Worm (Caenorhabditis elegans) whole organism, L3 larva: Measurements from ENCODE around the gene F13E9.11.

Source experiments
- R02D3.7 ChIP-seq: fragments of 150-350 bp; optimal IDR thresholded peaks from 2 replicates; lab custom pipeline; 2014; ENCODE audit warnings: missing biosample characterization, missing genetic modification characterization
- ZK546.5 ChIP-seq: sonication (generic microtip); optimal IDR thresholded peaks from 2 replicates; lab custom pipeline; 2017; ENCODE audit warnings: missing biosample characterization, missing genetic modification characterization
- aly-2 ChIP-seq: fragments of 150-350 bp; optimal IDR thresholded peaks from 2 replicates; lab custom pipeline; 2014; ENCODE audit warnings: missing biosample characterization, missing genetic modification characterization
- ceh-28 ChIP-seq: fragments of 150-350 bp; optimal IDR thresholded peaks from 2 replicates; lab custom pipeline; 2014; ENCODE audit warnings: missing biosample characterization, missing genetic modification reagents, missing genetic modification characterization
- ceh-82 ChIP-seq: fragments of 150-350 bp; optimal IDR thresholded peaks from 2 replicates; lab custom pipeline; 2014; ENCODE audit warnings: missing biosample characterization, missing genetic modification characterization
- daf-12 ChIP-seq: fragments of 150-350 bp; optimal IDR thresholded peaks from 2 replicates; lab custom pipeline; 2014; ENCODE audit warnings: missing biosample characterization, missing genetic modification reagents, missing genetic modification characterization
- egl-27 ChIP-seq: sonication (generic microtip); optimal IDR thresholded peaks from 4 replicates; lab custom pipeline; 2017; ENCODE audit warnings: missing biosample characterization, missing genetic modification reagents, missing genetic modification characterization
- elt-1 ChIP-seq: fragments of 150-350 bp; optimal IDR thresholded peaks from 2 replicates; lab custom pipeline; 2014; ENCODE audit warnings: missing biosample characterization, missing genetic modification characterization
- elt-2 ChIP-seq: sonication (generic microtip); optimal IDR thresholded peaks from 2 replicates; lab custom pipeline; 2016; ENCODE audit warnings: missing genetic modification reagents, mild to moderate bottlenecking, missing genetic modification characterization, missing compliant biosample characterization
- elt-3 ChIP-seq, 3 experiments: fragments of 150-350 bp in 1 of 3; sonication (generic microtip) in 2 of 3; optimal IDR thresholded peaks; 2 replicates in 2 of 3; 4 replicates in 1 of 3; lab custom pipeline; 2014 to 2017; ENCODE audit warnings: missing biosample characterization in 3 of 3, missing genetic modification characterization in 3 of 3
- fkh-10 ChIP-seq: sonication (generic microtip); optimal IDR thresholded peaks from 2 replicates; lab custom pipeline; 2017; ENCODE audit warnings: missing biosample characterization, missing genetic modification reagents, missing genetic modification characterization
- fkh-2 ChIP-seq: fragments of 150-350 bp; optimal IDR thresholded peaks from 2 replicates; lab custom pipeline; 2014; ENCODE audit warnings: missing biosample characterization, missing genetic modification reagents, missing genetic modification characterization
- fos-1 ChIP-seq: fragments of 150-350 bp; optimal IDR thresholded peaks from 2 replicates; lab custom pipeline; 2014; ENCODE audit warnings: missing biosample characterization, missing genetic modification characterization
- hmg-11 ChIP-seq: sonication (generic microtip); optimal IDR thresholded peaks from 2 replicates; lab custom pipeline; 2016; ENCODE audit warnings: missing genetic modification characterization, missing compliant biosample characterization
- jun-1 ChIP-seq: fragments of 150-350 bp; optimal IDR thresholded peaks from 2 replicates; lab custom pipeline; 2014; ENCODE audit warnings: missing biosample characterization, missing genetic modification reagents, missing genetic modification characterization
- lin-15B ChIP-seq: fragments of 150-350 bp; optimal IDR thresholded peaks from 2 replicates; lab custom pipeline; 2014; ENCODE audit warnings: missing biosample characterization, missing genetic modification characterization
- lin-39 ChIP-seq: fragments of 150-350 bp; optimal IDR thresholded peaks from 2 replicates; lab custom pipeline; 2018; ENCODE audit warnings: missing biosample characterization, missing genetic modification reagents, missing genetic modification characterization
- mdl-1 ChIP-seq: fragments of 150-350 bp; optimal IDR thresholded peaks from 2 replicates; lab custom pipeline; 2014; ENCODE audit warnings: missing biosample characterization, missing genetic modification characterization
- mml-1 ChIP-seq: fragments of 150-350 bp; sonication (generic microtip); optimal IDR thresholded peaks from 3 replicates; lab custom pipeline; 2014; ENCODE audit warnings: missing biosample characterization, missing genetic modification characterization
- nfya-1 ChIP-seq: sonication (generic microtip); optimal IDR thresholded peaks from 2 replicates; lab custom pipeline; 2017; ENCODE audit warnings: missing genetic modification characterization, mild to moderate bottlenecking, missing compliant biosample characterization, antibody characterized with exemption, moderate library complexity; ENCODE audit not compliant: insufficient read depth
- nhr-12 ChIP-seq: fragments of 150-350 bp; optimal IDR thresholded peaks from 2 replicates; lab custom pipeline; 2014; ENCODE audit warnings: missing biosample characterization, missing genetic modification characterization
- nhr-23 ChIP-seq: fragments of 150-350 bp; optimal IDR thresholded peaks from 2 replicates; lab custom pipeline; 2014; ENCODE audit warnings: missing biosample characterization, missing genetic modification reagents, missing genetic modification characterization
- nhr-237 ChIP-seq: fragments of 150-350 bp; optimal IDR thresholded peaks from 2 replicates; lab custom pipeline; 2014; ENCODE audit warnings: missing biosample characterization, missing genetic modification characterization
- nhr-25 ChIP-seq: sonication (generic microtip); optimal IDR thresholded peaks from 2 replicates; lab custom pipeline; 2017; ENCODE audit warnings: missing biosample characterization, missing genetic modification characterization
- nhr-43 ChIP-seq: sonication (generic microtip); optimal IDR thresholded peaks from 2 replicates; lab custom pipeline; 2016; ENCODE audit warnings: mild to moderate bottlenecking, missing genetic modification characterization, missing compliant biosample characterization; ENCODE audit not compliant: poor library complexity, severe bottlenecking
- pha-4 ChIP-seq: fragments of 150-350 bp; optimal IDR thresholded peaks from 2 replicates; lab custom pipeline; 2014; ENCODE audit warnings: missing biosample characterization, missing genetic modification reagents, missing genetic modification characterization
- pqm-1 ChIP-seq: fragments of 150-350 bp; optimal IDR thresholded peaks from 2 replicates; lab custom pipeline; 2017; ENCODE audit warnings: missing biosample characterization, missing genetic modification characterization, inconsistent platforms
- skn-1 ChIP-seq: fragments of 150-350 bp; optimal IDR thresholded peaks from 2 replicates; lab custom pipeline; 2014; ENCODE audit warnings: missing biosample characterization, missing genetic modification characterization
- snpc-4 ChIP-seq: fragments of 150-350 bp; optimal IDR thresholded peaks from 2 replicates; lab custom pipeline; 2014; ENCODE audit warnings: missing biosample characterization, missing genetic modification characterization
- unc-39 ChIP-seq: sonication (generic microtip); optimal IDR thresholded peaks from 4 replicates; lab custom pipeline; 2017; ENCODE audit warnings: missing biosample characterization, missing genetic modification characterization
- zag-1 ChIP-seq: fragments of 150-350 bp; optimal IDR thresholded peaks from 2 replicates; lab custom pipeline; 2014; ENCODE audit warnings: missing biosample characterization, missing genetic modification characterization
- ztf-11 ChIP-seq: fragments of 150-350 bp; optimal IDR thresholded peaks from 2 replicates; lab custom pipeline; 2014; ENCODE audit warnings: missing biosample characterization, missing genetic modification characterization

The F13E9.11 gene

ce11 chrIV:10842705-10843364 lies 26.1 kb downstream of the F13E9.11 start, which contains the start of gene T11G6.5 (continued):
- TF ChIP-seq elt-2 (tag; lab: Kevin White, UChicago), result peak; percentile 3
- no peak for TF ChIP-seq daf-12 (tag; lab: Kevin White, UChicago)
- TF ChIP-seq R02D3.7 (tag; lab: Kevin White, UChicago), result no peak
- TF ChIP-seq aly-2 (tag; lab: Kevin White, UChicago), result no peak
- TF ChIP-seq mml-1 (tag; lab: Kevin White, UChicago), result no peak
- no peak for TF ChIP-seq lin-39 (tag; lab: Kevin White, UChicago)
- TF ChIP-seq jun-1 (tag; lab: Kevin White, UChicago), result no peak
- TF ChIP-seq hmg-11 (tag; lab: Kevin White, UChicago), result peak; percentile 46
- TF ChIP-seq mdl-1, result no peak
- TF ChIP-seq pqm-1 (tag; lab: Kevin White, UChicago), result no peak
- TF ChIP-seq nfya-1 (tag; lab: Kevin White, UChicago), result peak; percentile 67

ce11 chrIV:10842232-10842631 lies 26.7 kb downstream of the F13E9.11 start:
- no peak for TF ChIP-seq nhr-237 (tag; lab: Kevin White, UChicago)
- no peak for TF ChIP-seq nhr-43 (tag; lab: Kevin White, UChicago)
- no peak for TF ChIP-seq skn-1 (tag; lab: Kevin White, UChicago)
- no peak for TF ChIP-seq fos-1 (tag; lab: Kevin White, UChicago)

DNA sequence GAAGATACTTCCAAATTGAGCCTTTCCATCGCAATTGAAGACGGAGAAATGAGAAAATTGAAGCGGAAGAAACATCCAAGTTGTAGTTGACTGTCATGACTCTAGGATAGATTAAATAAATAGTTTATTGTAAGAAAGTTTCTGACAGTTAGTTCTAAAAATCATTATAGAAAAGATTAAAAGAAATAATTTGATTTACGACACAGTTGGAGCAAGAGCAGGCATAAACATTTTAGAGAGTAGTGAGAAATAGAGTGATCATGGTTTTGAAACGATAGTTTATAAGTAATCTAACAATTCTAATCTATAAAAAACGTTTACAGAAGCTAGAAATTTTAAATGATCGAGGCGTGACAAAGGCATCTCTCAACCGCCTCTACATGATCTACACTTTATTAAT lies 36.8 kb downstream of the F13E9.11 start, which contains the start of gene best-15:
best-15 (minus strand) TSS at position 101 of the 400 bp plus-strand sequence.
- TF ChIP-seq ztf-11 (tag; lab: Kevin White, UChicago) (no peak), ceh-82 (no peak), lin-15B (tag; lab: Kevin White, UChicago) (no peak), zag-1 (tag; lab: Kevin White, UChicago) (no peak), nhr-23 (tag; lab: Kevin White, UChicago) (no peak), fkh-2 (no peak), jun-1 (tag; lab: Kevin White, UChicago) (no peak), nfya-1 (tag; lab: Kevin White, UChicago) (no peak), unc-39 (tag; lab: Kevin White, UChicago) (no peak), nhr-12 (no peak), snpc-4 (tag; lab: Kevin White, UChicago) (no peak), pha-4 (no peak), elt-3 (tag; optimal IDR thresholded peaks at IDR 0.05; lab: Kevin White, UChicago) (no peak)

ce11 chrIV:10828049-10828448 lies 40.9 kb downstream of the F13E9.11 start, which contains the start of gene npax-3:
npax-3 (minus strand) TSS chrIV:10828149.
- TF ChIP-seq nhr-12, result no peak
- TF ChIP-seq nhr-25 (tag; lab: Kevin White, UChicago), result no peak
- no peak for TF ChIP-seq lin-39 (tag; lab: Kevin White, UChicago)
- no peak for TF ChIP-seq elt-1 (tag; lab: Kevin White, UChicago)
- no peak for TF ChIP-seq elt-2 (tag; lab: Kevin White, UChicago)
- no peak for TF ChIP-seq elt-3 (tag; optimal IDR thresholded peaks at IDR 0.05; lab: Kevin White, UChicago)
- TF ChIP-seq egl-27 (tag; lab: Kevin White, UChicago), result no peak
- TF ChIP-seq fkh-10, result no peak
- no peak for TF ChIP-seq ZK546.5 (tag; lab: Kevin White, UChicago)
- TF ChIP-seq ceh-82, result no peak
- no peak for TF ChIP-seq daf-12 (tag; lab: Kevin White, UChicago)
- TF ChIP-seq ceh-28, result no peak

- TF ChIP-seq nhr-43 (tag; lab: Kevin White, UChicago), result peak; percentile 18
- TF ChIP-seq skn-1 (tag; lab: Kevin White, UChicago), result no peak
Measured at ce11 chrIV:10826029-10826428, 42.9 kb downstream of the F13E9.11 start.
